Worm (Caenorhabditis elegans): ENCODE measurements around the gene F54D5.24.

The F54D5.24 gene

DNA sequence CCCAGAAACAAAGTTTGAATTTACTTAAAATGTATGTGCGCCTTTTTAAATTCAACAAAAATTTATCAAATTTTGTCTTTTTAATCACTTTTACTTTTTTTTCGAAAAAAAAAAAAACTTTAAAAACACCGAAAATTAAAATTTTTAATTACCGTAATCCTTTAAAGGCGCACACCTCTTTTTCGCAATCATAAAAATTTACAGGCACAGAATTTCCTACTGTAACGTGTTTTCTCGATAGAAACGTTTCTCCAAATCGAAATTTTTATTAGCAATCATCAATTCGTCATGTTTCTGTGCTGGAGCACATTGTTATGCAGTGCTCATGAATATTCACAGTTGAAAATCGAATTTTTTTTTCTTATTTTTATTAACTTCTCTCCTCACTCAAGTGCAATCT is 19.2 kb upstream of the F54D5.24 start:
- TF ChIP-seq snpc-4 (tag; optimal IDR thresholded peaks at IDR 0.05): no peak
- TF ChIP-seq pqm-1 (tag; optimal IDR thresholded peaks at IDR 0.05): no peak
- no peak for TF ChIP-seq R02D3.7 (tag; optimal IDR thresholded peaks at IDR 0.05)
- TF ChIP-seq ceh-28 (tag; optimal IDR thresholded peaks at IDR 0.05): no peak
- no peak for TF ChIP-seq skn-1 (tag; optimal IDR thresholded peaks at IDR 0.05)
- no peak for TF ChIP-seq ceh-82 (tag; optimal IDR thresholded peaks at IDR 0.05)
- TF ChIP-seq mml-1 (tag; optimal IDR thresholded peaks at IDR 0.05): no peak

DNA sequence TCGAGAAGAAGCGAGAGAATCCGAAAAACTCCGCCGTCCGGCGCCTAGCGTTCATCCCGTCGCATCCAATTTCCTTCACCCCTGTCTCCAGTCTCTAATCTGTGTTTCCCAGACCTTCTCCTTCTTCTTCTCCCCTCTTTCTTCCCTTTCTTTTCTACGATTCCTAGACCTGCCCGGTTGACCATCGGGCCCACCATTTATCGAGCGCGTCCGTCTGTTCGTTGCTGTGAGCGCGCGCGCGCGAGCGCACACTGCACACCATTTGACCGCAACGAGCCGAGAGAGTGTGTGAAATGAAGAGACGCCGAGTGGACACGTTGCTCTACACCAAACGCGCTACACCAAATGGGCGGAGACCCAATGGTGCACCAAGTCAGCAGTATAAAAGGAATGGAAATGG is 18.6 kb upstream of the F54D5.24 start:
- TF ChIP-seq hmg-11 (tag; optimal IDR thresholded peaks at IDR 0.05): no peak
- TF ChIP-seq nhr-12 (tag; optimal IDR thresholded peaks at IDR 0.05): no peak
- no peak for TF ChIP-seq unc-39 (tag; optimal IDR thresholded peaks at IDR 0.05)
- TF ChIP-seq aly-2 (tag; optimal IDR thresholded peaks at IDR 0.05): no peak
- TF ChIP-seq nhr-23 (tag; optimal IDR thresholded peaks at IDR 0.05): peak; percentile 15
- TF ChIP-seq lin-15B (tag; optimal IDR thresholded peaks at IDR 0.05): no peak
- TF ChIP-seq elt-1 (tag; optimal IDR thresholded peaks at IDR 0.05): no peak

DNA sequence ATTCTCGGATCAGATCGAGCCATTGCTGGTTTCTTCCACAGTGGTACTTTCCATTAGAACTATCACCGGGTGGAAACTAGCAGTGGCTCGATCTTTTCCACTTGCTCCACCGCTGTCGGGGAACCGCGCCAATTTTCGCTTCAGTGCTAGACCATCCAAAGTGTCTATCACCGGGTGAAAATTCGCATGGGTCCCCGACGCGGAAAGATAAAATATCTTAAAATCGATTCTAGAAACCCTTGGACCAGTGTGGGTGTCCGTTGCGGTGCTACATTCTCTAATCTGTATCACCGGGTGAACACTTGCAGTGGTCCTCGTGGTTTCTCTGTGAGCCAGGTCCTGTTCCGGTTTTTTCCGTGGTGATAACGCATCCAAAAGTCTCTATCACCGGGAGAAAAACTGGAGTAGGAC is 18.1 kb upstream of the F54D5.24 start:
- no peak for TF ChIP-seq nhr-23 (tag; optimal IDR thresholded peaks at IDR 0.05)
- TF ChIP-seq ceh-82 (tag; optimal IDR thresholded peaks at IDR 0.05): no peak
- TF ChIP-seq pqm-1 (tag; optimal IDR thresholded peaks at IDR 0.05): no peak
- TF ChIP-seq unc-39 (tag; optimal IDR thresholded peaks at IDR 0.05): no peak
- no peak for TF ChIP-seq egl-5 (tag; optimal IDR thresholded peaks at IDR 0.05)
- no peak for TF ChIP-seq ceh-28 (tag; optimal IDR thresholded peaks at IDR 0.05)
- no peak for TF ChIP-seq lin-15B (tag; optimal IDR thresholded peaks at IDR 0.05)
- TF ChIP-seq elt-1 (tag; optimal IDR thresholded peaks at IDR 0.05): no peak
- no peak for TF ChIP-seq elt-3 (tag; optimal IDR thresholded peaks at IDR 0.05)
- TF ChIP-seq zag-1 (tag; optimal IDR thresholded peaks at IDR 0.05): no peak
- no peak for TF ChIP-seq fos-1 (tag; optimal IDR thresholded peaks at IDR 0.05)
- TF ChIP-seq ZK546.5 (tag; optimal IDR thresholded peaks at IDR 0.05): no peak
- no peak for TF ChIP-seq R02D3.7 (tag; optimal IDR thresholded peaks at IDR 0.05)
- TF ChIP-seq nhr-43 (tag; optimal IDR thresholded peaks at IDR 0.05; ENCODE audit: poor library complexity, severe bottlenecking): no peak
- no peak for TF ChIP-seq fkh-10 (GFP tag; optimal IDR thresholded peaks at IDR 0.05)

DNA sequence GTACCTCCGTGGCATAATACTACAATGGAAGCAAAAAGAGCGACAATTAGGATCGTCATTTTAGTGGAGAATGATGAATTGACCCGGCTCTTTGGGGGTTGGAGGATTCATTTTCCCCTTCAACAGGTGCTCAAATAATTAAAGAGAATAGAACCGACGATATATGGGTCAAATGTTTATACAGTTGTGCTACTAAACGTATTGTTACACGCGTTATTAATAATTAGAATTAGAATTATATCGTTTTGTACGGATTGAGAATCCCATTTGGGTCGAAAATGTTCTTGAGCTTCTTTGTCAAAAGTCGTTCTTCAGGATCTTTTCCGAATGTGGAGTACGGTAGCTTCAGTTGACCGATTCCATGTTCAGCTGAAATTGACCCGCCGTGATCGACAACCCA is 17.0 kb upstream of the F54D5.24 start, which contains the start of gene Y62F5A.9:
Y62F5A.9 (minus strand) TSS at position 101 of the 400 bp plus-strand sequence.
- TF ChIP-seq ceh-28 (tag; optimal IDR thresholded peaks at IDR 0.05): no peak
- TF ChIP-seq aly-2 (tag; optimal IDR thresholded peaks at IDR 0.05): no peak
- no peak for TF ChIP-seq snpc-4 (tag; optimal IDR thresholded peaks at IDR 0.05)
- TF ChIP-seq zag-1 (tag; optimal IDR thresholded peaks at IDR 0.05): no peak
- no peak for TF ChIP-seq elt-1 (tag; optimal IDR thresholded peaks at IDR 0.05)
- no peak for TF ChIP-seq hmg-11 (tag; optimal IDR thresholded peaks at IDR 0.05)
- no peak for TF ChIP-seq nhr-11 (tag; optimal IDR thresholded peaks at IDR 0.05)
- TF ChIP-seq nhr-25 (tag; optimal IDR thresholded peaks at IDR 0.05): no peak
- no peak for TF ChIP-seq ceh-82 (tag; optimal IDR thresholded peaks at IDR 0.05)
- no peak for TF ChIP-seq skn-1 (tag; optimal IDR thresholded peaks at IDR 0.05)
- TF ChIP-seq nhr-67 (tag; optimal IDR thresholded peaks at IDR 0.05): no peak
- TF ChIP-seq egl-27 (tag; optimal IDR thresholded peaks at IDR 0.05): no peak

DNA sequence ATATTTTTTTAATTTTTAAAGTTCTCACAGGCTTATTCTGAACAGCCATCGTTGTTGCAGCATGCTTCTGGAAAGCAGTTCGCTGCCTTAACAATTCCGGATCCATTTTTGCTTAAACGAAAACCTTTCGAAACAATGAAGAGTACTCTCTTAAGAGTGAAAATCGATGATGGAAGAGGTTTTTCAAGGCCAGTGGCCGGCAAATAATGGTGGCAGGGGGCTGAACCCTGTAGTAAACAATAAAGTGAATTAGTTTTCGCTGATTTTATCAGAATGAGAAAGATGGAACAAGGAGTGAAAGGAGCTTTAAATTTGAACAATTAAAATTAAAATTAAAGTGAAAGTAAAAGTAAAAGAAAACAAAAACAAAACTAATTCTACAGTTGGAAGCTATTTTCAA is 13.4 kb upstream of the F54D5.24 start, which contains the start of gene gtf-2E2:
gtf-2E2 (minus strand) TSS at position 111 of the 400 bp plus-strand sequence.
- TF ChIP-seq ceh-16 (tag; optimal IDR thresholded peaks at IDR 0.05) (no peak), sea-2 (GFP tag; optimal IDR thresholded peaks at IDR 0.05) (no peak), nhr-76 (tag; optimal IDR thresholded peaks at IDR 0.05) (no peak), pha-4 (tag; optimal IDR thresholded peaks at IDR 0.05) (peak; percentile 37), nfya-1 (tag; optimal IDR thresholded peaks at IDR 0.05; ENCODE audit: insufficient read depth) (peak; percentile 44), nhr-237 (tag; optimal IDR thresholded peaks at IDR 0.05) (no peak), nhr-28 (tag; optimal IDR thresholded peaks at IDR 0.05) (no peak), elt-1 (tag; optimal IDR thresholded peaks at IDR 0.05) (peak; percentile 17), snpc-4 (tag; optimal IDR thresholded peaks at IDR 0.05) (peak; percentile 56), lin-39 (tag; optimal IDR thresholded peaks at IDR 0.05) (peak; percentile 55), lin-15B (tag; optimal IDR thresholded peaks at IDR 0.05) (peak; percentile 31), nhr-25 (tag; optimal IDR thresholded peaks at IDR 0.05) (peak; percentile 10), hmg-11 (tag; optimal IDR thresholded peaks at IDR 0.05) (peak; percentile 42), ceh-28 (tag; optimal IDR thresholded peaks at IDR 0.05) (peak; percentile 34), R02D3.7 (tag; optimal IDR thresholded peaks at IDR 0.05) (no peak), lsy-12 (tag; optimal IDR thresholded peaks at IDR 0.05) (no peak), mml-1 (tag; optimal IDR thresholded peaks at IDR 0.05) (no peak)
